Fruit fly (Drosophila melanogaster) whole organism, adult: ENCODE data around the gene CG3515.

Source experiments
- CG11617 ChIP-seq: fragments of 200-800 bp; sonication (Bioruptor generic); optimal IDR thresholded peaks from 2 replicates; lab custom pipeline; 2017; ENCODE audit warnings: mild to moderate bottlenecking, missing biosample characterization, missing genetic modification reagents, missing genetic modification characterization
- CG12768 ChIP-seq: fragments of 200-800 bp; sonication (Bioruptor generic); optimal IDR thresholded peaks from 2 replicates; lab custom pipeline; 2017; ENCODE audit warnings: missing biosample characterization, missing genetic modification characterization, mild to moderate bottlenecking, moderate library complexity, missing genetic modification reagents
- CG14711 ChIP-seq: fragments of 200-800 bp; sonication (Bioruptor generic); optimal IDR thresholded peaks from 2 replicates; lab custom pipeline; 2018; ENCODE audit warnings: missing biosample characterization, mild to moderate bottlenecking, missing genetic modification characterization, moderate library complexity
- CG1620 ChIP-seq: fragments of 200-800 bp; sonication (Bioruptor generic); optimal IDR thresholded peaks from 2 replicates; lab custom pipeline; 2016; ENCODE audit warnings: missing biosample characterization, missing genetic modification characterization
- CG33017 ChIP-seq: fragments of 200-800 bp; sonication (Bioruptor generic); optimal IDR thresholded peaks from 2 replicates; lab custom pipeline; 2018; ENCODE audit warnings: missing biosample characterization, mild to moderate bottlenecking, missing genetic modification characterization, moderate library complexity
- CG5204 ChIP-seq: fragments of 200-800 bp; sonication (Bioruptor generic); optimal IDR thresholded peaks from 2 replicates; lab custom pipeline; 2016; ENCODE audit warnings: missing biosample characterization, missing genetic modification characterization
- CG7045 ChIP-seq: fragments of 200-800 bp; sonication (Bioruptor generic); optimal IDR thresholded peaks from 2 replicates; lab custom pipeline; 2017; ENCODE audit warnings: missing biosample characterization, mild to moderate bottlenecking, missing genetic modification characterization
- CG7101 ChIP-seq: fragments of 200-800 bp; sonication (Bioruptor generic); optimal IDR thresholded peaks from 2 replicates; lab custom pipeline; 2018; ENCODE audit warnings: missing biosample characterization, mild to moderate bottlenecking, missing genetic modification characterization, moderate library complexity
- Clk ChIP-seq: fragments of 200-800 bp; sonication (Bioruptor generic); optimal IDR thresholded peaks from 2 replicates; lab custom pipeline; 2017; ENCODE audit warnings: missing biosample characterization, missing genetic modification characterization
- Crg-1 ChIP-seq: fragments of 200-800 bp; sonication (Bioruptor generic); optimal IDR thresholded peaks from 2 replicates; lab custom pipeline; 2016; ENCODE audit warnings: missing biosample characterization, missing genetic modification characterization
- Hr96 ChIP-seq: fragments of 200-800 bp; sonication (Bioruptor generic); optimal IDR thresholded peaks from 2 replicates; lab custom pipeline; 2016; ENCODE audit warnings: missing biosample characterization, missing genetic modification characterization
- Mnt ChIP-seq: fragments of 200-800 bp; sonication (Bioruptor generic); optimal IDR thresholded peaks from 2 replicates; lab custom pipeline; 2016; ENCODE audit warnings: missing biosample characterization, mild to moderate bottlenecking, missing genetic modification characterization
- bab1 ChIP-seq: fragments of 200-800 bp; sonication (Bioruptor generic); optimal IDR thresholded peaks from 3 replicates; lab custom pipeline; 2019; ENCODE audit warnings: missing biosample characterization, mild to moderate bottlenecking, missing genetic modification characterization, moderate library complexity
- cic ChIP-seq: fragments of 200-800 bp; sonication (Bioruptor generic); optimal IDR thresholded peaks from 2 replicates; lab custom pipeline; 2017; ENCODE audit warnings: missing biosample characterization, mild to moderate bottlenecking, missing genetic modification characterization, moderate library complexity
- cnc ChIP-seq, 2 experiments: fragments of >200 bp; optimal IDR thresholded peaks; 2 replicates each; lab custom pipeline; 2017
- kay ChIP-seq: fragments of 200-800 bp; sonication (Bioruptor generic); peaks from one replicate; lab custom pipeline; 2016; ENCODE audit warnings: missing biosample characterization, missing genetic modification characterization, borderline replicate concordance
- ovo ChIP-seq: fragments of 200-800 bp; sonication (Bioruptor generic); optimal IDR thresholded peaks from 2 replicates; lab custom pipeline; 2016; ENCODE audit warnings: missing biosample characterization, missing genetic modification characterization
- pad ChIP-seq: fragments of 200-800 bp; sonication (Bioruptor generic); optimal IDR thresholded peaks from 3 replicates; lab custom pipeline; 2017; ENCODE audit warnings: missing biosample characterization, missing genetic modification characterization, mild to moderate bottlenecking, moderate library complexity, missing genetic modification reagents
- tj ChIP-seq: fragments of 200-800 bp; sonication (Bioruptor generic); optimal IDR thresholded peaks from 3 replicates; lab custom pipeline; 2017; ENCODE audit warnings: missing biosample characterization, mild to moderate bottlenecking, missing genetic modification characterization, moderate library complexity
- toe ChIP-seq: fragments of 200-800 bp; sonication (Bioruptor generic); optimal IDR thresholded peaks from 2 replicates; lab custom pipeline; 2016; ENCODE audit warnings: missing biosample characterization, missing genetic modification characterization

CG3515 gene

dm6 chr2L:2577361-2577737, 24.7 kb upstream of the CG3515 start, which contains the start of gene Elba2:
Gene Elba2 (plus strand): TSS chr2L:2577687.
- TF ChIP-seq Clk (no peak), CG14711 (tag; lab: Kevin White, UChicago) (peak; percentile 36), CG12768 (GFP tag; lab: Kevin White, UChicago) (no peak)

DNA sequence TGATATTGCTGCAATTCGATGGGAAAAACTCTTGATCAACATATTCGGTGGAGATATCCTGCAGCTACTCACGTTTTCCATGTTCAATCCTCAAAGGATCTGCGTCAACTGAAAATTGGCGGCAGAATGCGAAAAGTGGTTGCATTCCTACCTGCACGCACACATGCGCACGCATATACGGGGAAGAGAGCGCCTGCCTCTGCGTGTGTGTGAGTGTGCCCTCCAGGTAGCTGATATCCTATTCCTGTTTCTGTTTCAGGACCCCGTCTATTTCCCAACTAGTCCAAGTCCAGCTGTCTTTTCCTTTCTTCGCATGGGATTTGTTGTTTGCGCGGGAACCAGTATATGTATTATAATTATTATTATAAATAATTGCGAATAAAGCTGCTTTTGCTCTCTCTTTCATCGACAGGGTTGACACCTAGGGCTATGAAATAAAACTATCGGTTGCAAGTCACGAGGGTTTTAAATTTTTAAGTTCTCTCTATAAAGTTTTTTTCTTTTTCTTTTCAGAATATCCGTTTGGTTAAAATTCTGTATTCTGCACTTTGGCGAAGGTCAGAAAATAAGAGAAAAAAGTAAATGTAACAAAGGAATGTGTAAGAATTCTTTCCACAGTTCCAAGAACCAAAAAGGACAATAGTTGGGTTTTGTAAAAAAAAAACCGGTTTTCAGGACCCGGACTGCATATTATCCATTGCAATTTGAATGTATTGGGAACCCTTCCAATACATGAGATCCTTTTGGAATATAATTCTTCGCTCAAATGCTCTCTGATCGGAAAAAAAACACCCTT, 24.1 kb upstream of the CG3515 start, which contains the start of gene insv:
Gene insv (minus strand): TSS at position 433 of the 796 bp plus-strand sequence.
- no peak for TF ChIP-seq CG5204 (GFP tag; lab: Kevin White, UChicago)
- TF ChIP-seq CG14711 (tag; lab: Kevin White, UChicago): peak; percentile 68

DNA sequence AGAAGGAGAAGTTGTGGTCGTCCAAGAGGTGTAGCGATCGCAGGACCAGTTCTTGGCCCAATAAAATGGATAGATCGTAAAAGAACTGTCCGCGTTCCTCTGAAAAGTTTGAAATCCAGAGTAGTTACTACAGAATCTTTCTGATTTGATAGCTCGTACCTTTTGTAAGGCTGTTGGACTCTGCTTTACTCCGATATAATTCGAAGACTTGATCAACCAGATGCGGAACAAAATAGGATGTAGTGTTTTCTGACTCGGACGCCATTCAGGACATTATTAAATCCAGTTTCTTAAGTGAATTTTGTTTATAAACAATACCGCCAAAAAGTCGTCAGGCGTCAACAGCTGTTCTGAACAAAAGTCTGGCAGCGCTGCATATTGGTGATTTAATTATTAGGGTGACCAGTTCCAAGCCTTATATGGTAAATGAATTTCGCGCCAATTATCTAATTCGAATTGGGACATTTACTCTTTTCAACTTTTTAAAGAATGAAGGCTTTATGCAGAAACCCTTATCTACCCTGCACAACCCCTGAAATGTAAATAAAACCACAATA, 22.2 kb upstream of the CG3515 start, which contains the start of the genes Rad1 and Sws1:
Gene Rad1 (minus strand): TSS at position 336 of the 557 bp plus-strand sequence.
Gene Sws1 (minus strand): TSS at position 336 of the 557 bp plus-strand sequence.
- TF ChIP-seq Mnt (GFP tag; lab: Kevin White, UChicago) (no peak), cnc (optimal IDR thresholded peaks at IDR 0.05; lab: Kevin White, UChicago) (no peak), CG11617 (GFP tag; lab: Kevin White, UChicago) (no peak)

- no peak for TF ChIP-seq Clk
- TF ChIP-seq CG7045 (GFP tag; lab: Kevin White, UChicago): no peak
- TF ChIP-seq CG1620: no peak
- no peak for TF ChIP-seq CG11617 (GFP tag; lab: Kevin White, UChicago)
Observed at dm6 chr2L:2572937-2573336, 20.3 kb upstream of the CG3515 start, which contains the start of gene Cyp309a2. Gene Cyp309a2 (minus strand): TSS chr2L:2573037.

DNA sequence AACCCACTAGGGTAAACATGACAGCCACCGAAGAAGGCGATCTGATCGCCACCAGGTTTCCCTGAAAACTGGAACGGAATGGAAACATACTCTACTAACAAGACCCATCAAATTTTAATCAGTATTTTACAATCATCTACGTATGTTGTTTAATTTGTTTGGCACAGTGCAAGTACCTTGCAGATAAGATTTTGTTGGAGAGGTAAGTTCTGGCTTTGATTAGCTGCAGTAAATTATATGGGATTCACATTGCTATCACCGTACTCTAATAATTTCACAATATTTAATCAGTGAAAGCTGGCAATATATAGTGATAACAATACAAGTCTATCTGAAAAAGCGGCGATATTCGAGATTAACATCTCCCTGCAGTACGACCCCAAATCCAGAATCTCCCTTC, 12.1 kb upstream of the CG3515 start, which contains the start of gene Cyp309a1:
Gene Cyp309a1 (minus strand): TSS at position 73 of the 400 bp plus-strand sequence.
- peak; percentile 40 for TF ChIP-seq cic (GFP tag; lab: Kevin White, UChicago)
- no peak for TF ChIP-seq ovo (GFP tag; lab: Kevin White, UChicago)
- no peak for TF ChIP-seq bab1 (GFP tag; lab: Kevin White, UChicago)
- peak; percentile 2 for TF ChIP-seq CG7045 (GFP tag; lab: Kevin White, UChicago)
- TF ChIP-seq pad (GFP tag; lab: Kevin White, UChicago): no peak

DNA sequence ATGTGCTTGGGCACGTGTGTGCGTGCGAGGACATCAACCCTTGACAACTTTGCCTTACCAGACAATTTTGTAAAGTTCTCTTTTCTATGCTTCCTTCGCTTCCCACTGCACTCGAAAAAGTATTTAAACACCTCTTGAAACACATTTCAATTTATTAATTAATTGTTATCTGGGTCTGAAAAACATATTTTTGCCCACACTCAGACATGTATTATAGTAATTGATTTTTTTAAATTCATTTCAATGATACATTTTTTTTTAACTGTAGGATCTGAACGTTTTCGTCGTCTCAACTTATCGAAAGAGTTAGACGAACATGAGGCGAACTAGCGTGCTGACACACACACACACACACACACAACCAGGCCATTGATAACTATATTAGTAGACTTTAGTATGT, 10.1 kb downstream of the CG3515 start:
- TF ChIP-seq Clk (no peak), tj (no peak), Mnt (GFP tag; lab: Kevin White, UChicago) (no peak), ovo (GFP tag; lab: Kevin White, UChicago) (no peak), CG12768 (GFP tag; lab: Kevin White, UChicago) (no peak), CG1620 (no peak), cic (GFP tag; lab: Kevin White, UChicago) (no peak), CG7045 (GFP tag; lab: Kevin White, UChicago) (no peak), CG5204 (GFP tag; lab: Kevin White, UChicago) (no peak)

DNA sequence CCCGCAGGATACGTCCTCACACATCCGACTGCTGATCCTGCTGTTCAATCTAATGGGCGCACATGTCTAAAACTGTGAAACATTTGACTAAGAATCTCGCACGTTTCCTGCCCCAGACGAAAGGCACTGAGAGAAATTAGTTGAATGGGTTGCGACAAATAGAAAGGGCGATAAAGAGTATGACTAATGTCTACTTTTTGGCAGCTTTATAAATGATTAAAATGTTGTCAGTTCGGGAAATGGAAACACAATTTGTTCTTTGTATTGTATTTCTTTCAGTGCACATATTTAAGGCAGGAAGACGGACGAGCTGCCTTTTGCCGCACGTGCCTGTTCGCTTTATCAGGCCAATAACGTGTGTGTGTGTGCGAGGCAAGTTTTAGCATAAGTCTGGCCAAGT, 24.5 kb downstream of the CG3515 start:
- TF ChIP-seq CG11617 (GFP tag; lab: Kevin White, UChicago) (no peak), CG14711 (tag; lab: Kevin White, UChicago) (no peak), Hr96 (GFP tag; lab: Kevin White, UChicago) (no peak), Crg-1 (no peak), cnc (optimal IDR thresholded peaks at IDR 0.05; lab: Kevin White, UChicago) (no peak), bab1 (GFP tag; lab: Kevin White, UChicago) (no peak), CG7101 (tag; lab: Kevin White, UChicago) (no peak), ovo (GFP tag; lab: Kevin White, UChicago) (no peak)

- no peak for TF ChIP-seq Crg-1
- no peak for TF ChIP-seq toe (GFP tag; lab: Kevin White, UChicago)
- no peak for TF ChIP-seq CG33017
- no peak for TF ChIP-seq kay
- no peak for TF ChIP-seq cic (GFP tag; lab: Kevin White, UChicago)
- TF ChIP-seq CG11617 (GFP tag; lab: Kevin White, UChicago): no peak
- no peak for TF ChIP-seq Clk
- no peak for TF ChIP-seq CG14711 (tag; lab: Kevin White, UChicago)
- no peak for TF ChIP-seq ovo (GFP tag; lab: Kevin White, UChicago)
- no peak for TF ChIP-seq CG5204 (GFP tag; lab: Kevin White, UChicago)
- no peak for TF ChIP-seq CG7045 (GFP tag; lab: Kevin White, UChicago)
- TF ChIP-seq CG1620: no peak
- no peak for TF ChIP-seq cnc (optimal IDR thresholded peaks at IDR 0.05; lab: Kevin White, UChicago)
- TF ChIP-seq bab1 (GFP tag; lab: Kevin White, UChicago): no peak
- no peak for TF ChIP-seq CG12768 (GFP tag; lab: Kevin White, UChicago)
- no peak for TF ChIP-seq Mnt (GFP tag; lab: Kevin White, UChicago)
Observed at dm6 chr2L:2517937-2518336, 34.7 kb downstream of the CG3515 start, which contains the start of gene CG3528. Gene CG3528 (minus strand): TSS chr2L:2518037.
